Fruit fly (Drosophila melanogaster) whole organism, embryonic: Measurements from ENCODE around the gene Snup.

Source experiments
- ATbp ChIP-seq: fragments of 200-800 bp; sonication (Bioruptor generic); optimal IDR thresholded peaks from 2 replicates; lab custom pipeline; 2017; ENCODE audit warnings: missing biosample characterization, mild to moderate bottlenecking, missing genetic modification characterization, missing genetic modification reagents
- Atf-2 ChIP-seq: fragments of 200-800 bp; sonication (Bioruptor generic); optimal IDR thresholded peaks from 2 replicates; lab custom pipeline; 2016; ENCODE audit warnings: missing biosample characterization, missing genetic modification characterization
- Atf3 ChIP-seq: fragments of 200-800 bp; sonication (Bioruptor generic); optimal IDR thresholded peaks from 3 replicates; lab custom pipeline; 2016; ENCODE audit warnings: missing biosample characterization, missing genetic modification characterization
- CG10274 ChIP-seq: fragments of 200-800 bp; sonication (Bioruptor generic); optimal IDR thresholded peaks from 3 replicates; lab custom pipeline; 2017; ENCODE audit warnings: missing biosample characterization, mild to moderate bottlenecking, missing genetic modification characterization
- CG11723 ChIP-seq: fragments of 200-800 bp; sonication (Bioruptor generic); optimal IDR thresholded peaks from 2 replicates; lab custom pipeline; 2017; ENCODE audit warnings: missing biosample characterization, mild to moderate bottlenecking, missing genetic modification characterization
- CG1233 ChIP-seq: fragments of 200-800 bp; sonication (Bioruptor generic); optimal IDR thresholded peaks from 4 replicates; lab custom pipeline; 2018; ENCODE audit warnings: missing biosample characterization, mild to moderate bottlenecking, missing genetic modification characterization
- CG12659 ChIP-seq: fragments of 200-800 bp; sonication (Bioruptor generic); optimal IDR thresholded peaks from 3 replicates; lab custom pipeline; 2017; ENCODE audit warnings: mild to moderate bottlenecking, missing biosample characterization, missing genetic modification reagents, missing genetic modification characterization
- CG12769 ChIP-seq: fragments of 200-800 bp; sonication (Bioruptor generic); optimal IDR thresholded peaks from 2 replicates; lab custom pipeline; 2019; ENCODE audit warnings: missing biosample characterization, mild to moderate bottlenecking, missing genetic modification characterization, moderate library complexity
- CG12942 ChIP-seq: fragments of 200-800 bp; sonication (Bioruptor generic); optimal IDR thresholded peaks from 3 replicates; lab custom pipeline; 2016; ENCODE audit warnings: missing biosample characterization, missing genetic modification characterization
- CG14965 ChIP-seq: fragments of 200-800 bp; sonication (Bioruptor generic); optimal IDR thresholded peaks from 2 replicates; lab custom pipeline; 2016; ENCODE audit warnings: missing biosample characterization, missing genetic modification characterization, borderline replicate concordance
- CG15269 ChIP-seq: fragments of 200-800 bp; sonication (Bioruptor generic); optimal IDR thresholded peaks from 2 replicates; lab custom pipeline; 2018; ENCODE audit warnings: missing biosample characterization, mild to moderate bottlenecking, missing genetic modification characterization, moderate library complexity
- CG16779 ChIP-seq: fragments of 200-800 bp; sonication (Bioruptor generic); IDR thresholded peaks from 2 replicates; pipeline ENCODE4 v1.3.6; 2022; ENCODE audit warnings: missing biosample characterization, missing genetic modification characterization
- CG16813 ChIP-seq: fragments of 200-800 bp; sonication (Bioruptor generic); IDR thresholded peaks from 3 replicates; pipeline ENCODE4 v1.3.6; 2022; ENCODE audit warnings: missing biosample characterization, missing genetic modification characterization; ENCODE audit not compliant: partially characterized antibody
- CG17186 ChIP-seq: fragments of 200-800 bp; sonication (Bioruptor generic); optimal IDR thresholded peaks from 3 replicates; lab custom pipeline; 2017; ENCODE audit warnings: missing biosample characterization, missing genetic modification reagents, missing genetic modification characterization
- CG18011 ChIP-seq: fragments of 200-800 bp; sonication (Bioruptor generic); optimal IDR thresholded peaks from 2 replicates; lab custom pipeline; 2017; ENCODE audit warnings: missing biosample characterization, missing genetic modification characterization, mild to moderate bottlenecking, moderate library complexity, missing genotype
- CG2116 ChIP-seq: fragments of 200-800 bp; sonication (Bioruptor generic); optimal IDR thresholded peaks from 3 replicates; lab custom pipeline; 2018; ENCODE audit warnings: missing biosample characterization, mild to moderate bottlenecking, missing genetic modification characterization
- CG3065 ChIP-seq: fragments of 200-800 bp; sonication (Bioruptor generic); optimal IDR thresholded peaks from 2 replicates; lab custom pipeline; 2016; ENCODE audit warnings: missing biosample characterization, missing genetic modification characterization
- CG31224 ChIP-seq: fragments of 200-800 bp; sonication (Bioruptor generic); IDR thresholded peaks from 2 replicates; pipeline ENCODE4 v1.3.6; 2022; ENCODE audit warnings: missing biosample characterization, missing genetic modification characterization
- CG32767 ChIP-seq: fragments of 200-800 bp; sonication (Bioruptor generic); IDR thresholded peaks from 2 replicates; pipeline ENCODE4 v1.3.6; 2022; ENCODE audit warnings: missing biosample characterization, missing genetic modification characterization
- CG43689 ChIP-seq: fragments of 200-800 bp; sonication (Bioruptor generic); IDR thresholded peaks from 2 replicates; pipeline ENCODE4 v1.3.6; 2022; ENCODE audit warnings: missing biosample characterization, missing genetic modification characterization
- CG7987 ChIP-seq: fragments of 200-800 bp; sonication (Bioruptor generic); optimal IDR thresholded peaks from 2 replicates; lab custom pipeline; 2018; ENCODE audit warnings: missing biosample characterization, mild to moderate bottlenecking, missing genetic modification characterization, moderate library complexity
- CG8290 ChIP-seq, 3 experiments: fragments of 200-800 bp; sonication (Bioruptor generic); optimal IDR thresholded peaks; 2 replicates each; lab custom pipeline; 2016 to 2019; ENCODE audit warnings: missing biosample characterization in 3 of 3, missing genetic modification characterization in 3 of 3, mild to moderate bottlenecking in 2 of 3, moderate library complexity in 1 of 3
- CG8388 ChIP-seq: fragments of 200-800 bp; sonication (Bioruptor generic); optimal IDR thresholded peaks from 2 replicates; lab custom pipeline; 2019; ENCODE audit warnings: missing biosample characterization, mild to moderate bottlenecking, missing genetic modification characterization, moderate library complexity
- CG9609 ChIP-seq: fragments of 200-800 bp; sonication (Bioruptor generic); optimal IDR thresholded peaks from 3 replicates; lab custom pipeline; 2016; ENCODE audit warnings: missing biosample characterization, missing genetic modification characterization
- CkIIα-i1 ChIP-seq: fragments of 200-800 bp; sonication (Bioruptor generic); IDR thresholded peaks from 2 replicates; pipeline ENCODE4 v1.3.6; 2022; ENCODE audit warnings: missing biosample characterization, missing genetic modification characterization
- D ChIP-seq, 2 experiments: fragments of 200-800 bp in 1 of 2; fragments of >200 bp in 1 of 2; sonication (Bioruptor generic) in 1 of 2; optimal IDR thresholded peaks; 2 replicates in 1 of 2; 3 replicates in 1 of 2; lab custom pipeline; 2017; ENCODE audit warnings: mild to moderate bottlenecking in 1 of 2, missing biosample characterization in 1 of 2, missing genetic modification characterization in 1 of 2, missing genetic modification reagents in 1 of 2
- Deaf1 ChIP-seq: fragments of 200-800 bp; optimal IDR thresholded peaks from 3 replicates; lab custom pipeline; 2019; ENCODE audit warnings: missing biosample characterization, mild to moderate bottlenecking, missing genetic modification characterization, moderate library complexity
- Dfd ChIP-seq, 2 experiments: fragments of >200 bp; optimal IDR thresholded peaks; 2 replicates each; lab custom pipeline; 2017; ENCODE audit warnings: missing biosample characterization in 2 of 2, missing genetic modification characterization in 2 of 2
- Dip3 ChIP-seq: fragments of 200-800 bp; sonication (Bioruptor generic); optimal IDR thresholded peaks from 3 replicates; lab custom pipeline; 2016; ENCODE audit warnings: missing biosample characterization, missing genetic modification characterization
- E2f1 ChIP-seq: fragments of 200-800 bp; sonication (Bioruptor generic); IDR thresholded peaks from 2 replicates; pipeline ENCODE4 v1.3.6; 2022; ENCODE audit warnings: missing biosample characterization, missing genetic modification characterization
- HmgD ChIP-seq: fragments of 200-800 bp; sonication (Bioruptor generic); optimal IDR thresholded peaks from 3 replicates; lab custom pipeline; 2016; ENCODE audit warnings: missing biosample characterization, missing genetic modification characterization
- Opbp ChIP-seq: fragments of 200-800 bp; sonication (Bioruptor generic); IDR thresholded peaks from 3 replicates; pipeline ENCODE4 v1.3.6; 2022; ENCODE audit warnings: missing biosample characterization, missing genetic modification characterization; ENCODE audit not compliant: partially characterized antibody
- PHDP ChIP-seq: fragments of 200-800 bp; sonication (Bioruptor generic); optimal IDR thresholded peaks from 3 replicates; lab custom pipeline; 2018; ENCODE audit warnings: missing biosample characterization, mild to moderate bottlenecking, missing genetic modification characterization, moderate library complexity
- Six4 ChIP-seq: fragments of 200-800 bp; sonication (Bioruptor generic); optimal IDR thresholded peaks from 2 replicates; lab custom pipeline; 2016; ENCODE audit warnings: missing biosample characterization, missing genetic modification characterization
- bsh ChIP-seq, 2 experiments: fragments of 200-800 bp; sonication (Bioruptor generic); optimal IDR thresholded peaks; 2 replicates each; lab custom pipeline; 2017 to 2018; ENCODE audit warnings: mild to moderate bottlenecking in 2 of 2, missing biosample characterization in 2 of 2, missing genetic modification characterization in 2 of 2, moderate library complexity in 1 of 2
- cwo ChIP-seq: fragments of 200-800 bp; sonication (Bioruptor generic); optimal IDR thresholded peaks from 3 replicates; lab custom pipeline; 2017; ENCODE audit warnings: missing biosample characterization, missing genetic modification characterization, mild to moderate bottlenecking, moderate library complexity, missing genetic modification reagents
- dpn ChIP-seq, 2 experiments: fragments of 200-800 bp; sonication (Bioruptor generic); optimal IDR thresholded peaks; 3 replicates each; lab custom pipeline; 2016; ENCODE audit warnings: missing biosample characterization in 2 of 2, missing genetic modification characterization in 2 of 2
- gt ChIP-seq: fragments of 200-800 bp; sonication (Bioruptor generic); IDR thresholded peaks from 2 replicates; pipeline ENCODE4 v1.3.6; 2022; ENCODE audit warnings: missing biosample characterization, missing genetic modification characterization
- ind ChIP-seq: fragments of 200-800 bp; sonication (Bioruptor generic); optimal IDR thresholded peaks from 3 replicates; lab custom pipeline; 2016; ENCODE audit warnings: missing biosample characterization, missing genetic modification characterization
- lbe ChIP-seq: fragments of 200-800 bp; sonication (Bioruptor generic); optimal IDR thresholded peaks from 2 replicates; lab custom pipeline; 2016; ENCODE audit warnings: missing biosample characterization, mild to moderate bottlenecking, missing genetic modification characterization
- oc ChIP-seq: fragments of 200-800 bp; sonication (Bioruptor generic); optimal IDR thresholded peaks from 2 replicates; lab custom pipeline; 2018; ENCODE audit warnings: missing biosample characterization, mild to moderate bottlenecking, missing genetic modification characterization, moderate library complexity
- psq ChIP-seq: fragments of 200-800 bp; sonication (Bioruptor generic); optimal IDR thresholded peaks from 2 replicates; lab custom pipeline; 2017; ENCODE audit warnings: missing biosample characterization, missing genetic modification characterization
- sens-2 ChIP-seq: fragments of 200-800 bp; sonication (Bioruptor generic); IDR thresholded peaks from 2 replicates; pipeline ENCODE4 v1.3.6; 2022; ENCODE audit warnings: missing biosample characterization, missing genetic modification characterization
- slbo ChIP-seq: fragments of 200-800 bp; sonication (Bioruptor generic); IDR thresholded peaks from 2 replicates; pipeline ENCODE4 v1.3.6; 2022; ENCODE audit warnings: missing biosample characterization, missing genetic modification characterization
- stc ChIP-seq: fragments of 200-800 bp; sonication (Bioruptor generic); IDR thresholded peaks from 2 replicates; pipeline ENCODE4 v1.3.6; 2022; ENCODE audit warnings: missing biosample characterization, missing genetic modification characterization
- stwl ChIP-seq: fragments of 200-800 bp; sonication (Bioruptor generic); optimal IDR thresholded peaks from 3 replicates; lab custom pipeline; 2018; ENCODE audit warnings: missing biosample characterization, mild to moderate bottlenecking, missing genetic modification characterization, moderate library complexity
- trh ChIP-seq: fragments of 200-800 bp; sonication (Bioruptor generic); optimal IDR thresholded peaks from 2 replicates; lab custom pipeline; 2016; ENCODE audit warnings: missing biosample characterization, missing genetic modification characterization
- tup ChIP-seq: fragments of 200-800 bp; sonication (Bioruptor generic); optimal IDR thresholded peaks from 2 replicates; lab custom pipeline; 2016; ENCODE audit warnings: missing biosample characterization, mild to moderate bottlenecking, missing genetic modification characterization, moderate library complexity
- usp ChIP-seq: fragments of >200 bp; optimal IDR thresholded peaks from 2 replicates; lab custom pipeline; 2017; ENCODE audit warnings: missing biosample characterization, missing genetic modification characterization
- wor ChIP-seq: fragments of 200-800 bp; sonication (Bioruptor generic); IDR thresholded peaks from 2 replicates; pipeline ENCODE4 v1.3.6; 2022; ENCODE audit warnings: missing biosample characterization, missing genetic modification characterization

The Snup gene

dm6 chr3L:2631406-2631805, 20.5 kb upstream of the Snup start, which contains the start of the genes CG42245 and MEP-1 (continued):
- TF ChIP-seq slbo (GFP tag; lab: Robert Waterston, UW) (no peak; the same call in 1 of the 2 replicates), ind (GFP tag; lab: Kevin White, UChicago) (peak; percentile 53), trh (GFP tag; lab: Kevin White, UChicago) (no peak), Six4 (GFP tag; lab: Kevin White, UChicago) (peak; percentile 13), Opbp (GFP tag; lab: Robert Waterston, UW) (peak; percentile 65; the same call in 2 of the 3 replicates), tup (GFP tag; lab: Kevin White, UChicago) (peak; percentile 52), CG43689 (GFP tag; lab: Robert Waterston, UW) (no peak), stwl (tag; lab: Kevin White, UChicago) (peak; percentile 95), wor (GFP tag; lab: Robert Waterston, UW) (no peak), E2f1 (GFP tag; lab: Robert Waterston, UW) (no peak), usp (no peak), Atf3 (GFP tag; lab: Kevin White, UChicago) (peak; percentile 22), CG8290 (GFP tag; optimal IDR thresholded peaks at IDR 0.05; lab: Kevin White, UChicago) (peak; percentile 54), CG8290 (tag; optimal IDR thresholded peaks at IDR 0.05; lab: Kevin White, UChicago) (peak in 1 of 2 experiments; percentile 9), CG31224 (GFP tag; lab: Robert Waterston, UW) (no peak), CG10274 (GFP tag; lab: Kevin White, UChicago) (no peak), CG3065 (GFP tag; lab: Kevin White, UChicago) (peak; percentile 22), dpn (GFP tag; optimal IDR thresholded peaks at IDR 0.05; lab: Kevin White, UChicago) (peak; percentile 52 to 61), gt (GFP tag; lab: Robert Waterston, UW) (no peak), Dip3 (GFP tag; lab: Kevin White, UChicago) (peak; percentile 54), CG12769 (tag; lab: Kevin White, UChicago) (no peak), lbe (peak; percentile 74), CG7987 (GFP tag; lab: Kevin White, UChicago) (no peak), oc (tag; lab: Kevin White, UChicago) (no peak), Dfd (GFP tag; optimal IDR thresholded peaks at IDR 0.05; lab: Kevin White, UChicago) (no peak), CG12659 (GFP tag; lab: Kevin White, UChicago) (peak; percentile 67), ATbp (peak; percentile 19), cwo (no peak), D (optimal IDR thresholded peaks at IDR 0.05; lab: Kevin White, UChicago) (no peak), D (GFP tag; optimal IDR thresholded peaks at IDR 0.05; lab: Kevin White, UChicago) (no peak), CG1233 (GFP tag; lab: Kevin White, UChicago) (peak; percentile 21), CG11723 (GFP tag; lab: Kevin White, UChicago) (peak; percentile 42), CG2116 (peak; percentile 94), CG16813 (GFP tag; lab: Robert Waterston, UW) (peak; percentile 62), CG14965 (GFP tag; lab: Kevin White, UChicago) (no peak), CG16779 (GFP tag; lab: Robert Waterston, UW) (no peak), CG12942 (GFP tag; lab: Kevin White, UChicago) (peak; percentile 57), CG32767 (GFP tag; lab: Robert Waterston, UW) (no peak), CG15269 (tag; lab: Kevin White, UChicago) (peak; percentile 38), PHDP (no peak), stc (GFP tag; lab: Robert Waterston, UW) (no peak), CkIIα-i1 (GFP tag; lab: Robert Waterston, UW) (no peak), bsh (GFP tag; optimal IDR thresholded peaks at IDR 0.05; lab: Kevin White, UChicago) (peak in 1 of 2 experiments; percentile 53), HmgD (GFP tag; lab: Kevin White, UChicago) (no peak), CG18011 (peak; percentile 29), psq (GFP tag; lab: Kevin White, UChicago) (peak; percentile 13), sens-2 (GFP tag; lab: Robert Waterston, UW) (no peak), CG17186 (GFP tag; lab: Kevin White, UChicago) (peak; percentile 65), Atf-2 (GFP tag; lab: Kevin White, UChicago) (peak; percentile 14), CG8388 (peak; percentile 19), Deaf1 (peak; percentile 9), CG9609 (GFP tag; lab: Kevin White, UChicago) (peak; percentile 17)
